Worm (Caenorhabditis elegans): Measurements from ENCODE around the gene Y44A6D.3.
A peak's percentile ranks its signal among the peaks of the same experiment; 100 is the strongest.

Y44A6D.3 gene

ce11 chrV:20758106-20758505 is 34.1 kb downstream of the Y44A6D.3 start:
- no peak for TF ChIP-seq pat-9 (tag; optimal IDR thresholded peaks at IDR 0.05)

ce11 chrV:20757255-20757654 is 35.0 kb downstream of the Y44A6D.3 start:
- peak; percentile 22 for TF ChIP-seq ceh-19 (GFP tag; optimal IDR thresholded peaks at IDR 0.05)
- peak; percentile 66 for TF ChIP-seq ceh-34 (tag; optimal IDR thresholded peaks at IDR 0.05)
- no peak for TF ChIP-seq ceh-22 (tag; optimal IDR thresholded peaks at IDR 0.05)

- TF ChIP-seq nfya-1 (tag; optimal IDR thresholded peaks at IDR 0.05) (peak; percentile 41), lim-6 (tag; optimal IDR thresholded peaks at IDR 0.05) (no peak), hlh-13 (GFP tag; optimal IDR thresholded peaks at IDR 0.05) (no peak), pha-2 (tag; optimal IDR thresholded peaks at IDR 0.05) (peak; percentile 53), ceh-45 (GFP tag; IDR thresholded peaks at IDR 0.05) (peak; percentile 38; the same call in 1 of the 2 replicates), madf-2 (tag; optimal IDR thresholded peaks at IDR 0.05) (no peak)
Observed at ce11 chrV:20756385-20756996, 35.7 kb downstream of the Y44A6D.3 start.

DNA sequence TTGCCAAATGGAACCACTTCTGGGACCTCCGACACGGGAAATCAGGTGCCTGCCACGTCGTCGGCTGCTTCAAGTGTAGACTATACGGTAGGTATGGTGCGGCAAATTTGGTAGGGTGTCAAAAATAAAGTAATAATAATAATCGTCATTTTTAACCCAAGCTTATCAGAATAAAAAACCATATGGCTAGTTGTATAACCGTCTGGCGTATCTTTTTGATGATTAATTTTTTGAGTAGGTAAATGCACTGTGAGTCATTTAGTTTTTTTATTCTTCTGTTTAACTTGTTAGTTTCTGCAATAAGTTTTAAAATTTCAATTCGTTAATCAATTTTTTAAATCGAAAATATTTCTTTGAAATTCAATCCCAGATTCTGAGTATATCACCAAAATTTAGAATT is 36.7 kb downstream of the Y44A6D.3 start:
- TF ChIP-seq syd-9 (tag; optimal IDR thresholded peaks at IDR 0.05) (no peak), ahr-1 (tag; optimal IDR thresholded peaks at IDR 0.05) (no peak)

DNA sequence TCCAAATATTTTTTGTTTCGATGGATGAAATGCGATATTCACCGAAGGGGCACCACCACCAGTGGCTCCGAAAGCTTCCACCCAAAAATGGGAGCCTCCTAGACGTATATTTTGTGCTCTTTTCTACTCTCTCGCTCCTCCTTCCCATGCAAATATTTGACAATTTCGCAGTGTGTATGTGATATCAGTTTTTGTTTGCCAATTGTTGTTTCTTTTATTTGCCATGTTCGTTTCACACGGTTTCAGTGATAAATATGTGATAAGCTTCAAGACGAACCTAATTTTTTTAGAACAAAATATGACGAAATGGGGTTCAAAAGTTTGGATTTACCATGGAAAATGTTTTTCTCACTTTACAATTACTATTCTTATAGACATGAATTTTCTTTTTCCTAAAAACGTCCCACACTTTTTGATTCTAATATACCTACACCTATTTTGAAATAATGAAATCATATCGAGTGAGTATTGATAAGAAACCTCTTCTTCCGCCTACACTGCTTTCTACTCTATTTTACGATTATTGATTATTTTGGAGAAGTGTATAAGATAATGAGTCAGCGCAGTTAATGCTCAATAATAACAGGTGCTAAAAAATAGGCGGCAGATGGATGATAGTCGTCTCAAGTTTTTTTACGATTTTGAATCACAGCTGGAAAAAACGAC is 38.2 kb downstream of the Y44A6D.3 start:
- TF ChIP-seq nhr-232 (tag; optimal IDR thresholded peaks at IDR 0.05) (no peak), lin-11 (tag; optimal IDR thresholded peaks at IDR 0.05) (no peak), C38D4.7 (GFP tag; optimal IDR thresholded peaks at IDR 0.05) (no peak), unc-86 (tag; optimal IDR thresholded peaks at IDR 0.05) (no peak), elt-4 (tag; optimal IDR thresholded peaks at IDR 0.05) (no peak), ets-4 (tag; optimal IDR thresholded peaks at IDR 0.05) (no peak), pax-1 (tag; optimal IDR thresholded peaks at IDR 0.05) (no peak), ceh-19 (GFP tag; optimal IDR thresholded peaks at IDR 0.05) (no peak), ceh-18 (tag; optimal IDR thresholded peaks at IDR 0.05) (no peak), pat-9 (tag; optimal IDR thresholded peaks at IDR 0.05) (no peak), sox-4 (tag; optimal IDR thresholded peaks at IDR 0.05) (no peak)

ce11 chrV:20752609-20753102 is 39.6 kb downstream of the Y44A6D.3 start, which contains the start of gene pha-4:
Gene pha-4, plus strand, starts transcription at chrV:20753052.
- TF ChIP-seq K09A11.1 (tag; optimal IDR thresholded peaks at IDR 0.05; ENCODE audit: insufficient read depth) (no peak), ceh-14 (tag; optimal IDR thresholded peaks at IDR 0.05) (no peak), ets-4 (tag; optimal IDR thresholded peaks at IDR 0.05) (no peak), nhr-232 (tag; optimal IDR thresholded peaks at IDR 0.05) (no peak), pha-4 (tag; optimal IDR thresholded peaks at IDR 0.05) (no peak), ceh-48 (tag; optimal IDR thresholded peaks at IDR 0.05) (no peak), ceh-18 (tag; optimal IDR thresholded peaks at IDR 0.05) (peak; percentile 9), elt-2 (tag; optimal IDR thresholded peaks at IDR 0.05) (peak; percentile 82), tbx-2 (tag; optimal IDR thresholded peaks at IDR 0.05) (peak; percentile 9), gmeb-2 (tag; optimal IDR thresholded peaks at IDR 0.05) (no peak), ceh-30 (tag; optimal IDR thresholded peaks at IDR 0.05) (no peak), ahr-1 (tag; optimal IDR thresholded peaks at IDR 0.05) (no peak), ceh-45 (GFP tag; IDR thresholded peaks at IDR 0.05) (no peak), Y22D7AL.16 (tag; optimal IDR thresholded peaks at IDR 0.05) (no peak), dmd-4 (tag; optimal IDR thresholded peaks at IDR 0.05; ENCODE audit: borderline replicate concordance) (no peak), nhr-11 (tag; optimal IDR thresholded peaks at IDR 0.05) (no peak), fax-1 (tag; optimal IDR thresholded peaks at IDR 0.05) (no peak)
